Worm (Caenorhabditis elegans) whole organism, L2 larva: ENCODE results near the gene fbxa-95.
A peak's percentile ranks its signal among the peaks of the same experiment; 100 is the strongest.

Source experiments
- ZK546.5 ChIP-seq: sonication (generic microtip); optimal IDR thresholded peaks from 2 replicates; lab custom pipeline; 2017; ENCODE audit warnings: missing biosample characterization, missing genetic modification characterization
- lin-13 ChIP-seq: fragments of 150-350 bp; optimal IDR thresholded peaks from 2 replicates; lab custom pipeline; 2014; ENCODE audit warnings: missing biosample characterization, missing genetic modification reagents, missing genetic modification characterization
- lsy-2 ChIP-seq, 2 experiments: fragments of 150-350 bp in 1 of 2; sonication (generic microtip) in 1 of 2; optimal IDR thresholded peaks; 2 replicates each; lab custom pipeline; 2014 to 2017; ENCODE audit warnings: missing biosample characterization in 2 of 2, missing genetic modification characterization in 2 of 2
- nhr-11 ChIP-seq: fragments of 150-350 bp; optimal IDR thresholded peaks from 2 replicates; lab custom pipeline; 2014; ENCODE audit warnings: missing biosample characterization, missing genetic modification characterization
- nhr-237 ChIP-seq: fragments of 150-350 bp; optimal IDR thresholded peaks from 2 replicates; lab custom pipeline; 2014; ENCODE audit warnings: missing biosample characterization, missing genetic modification characterization
- nhr-6 ChIP-seq: fragments of 150-350 bp; optimal IDR thresholded peaks from 2 replicates; lab custom pipeline; 2014; ENCODE audit warnings: missing biosample characterization, missing genetic modification characterization
- nhr-77 ChIP-seq: fragments of 150-350 bp; optimal IDR thresholded peaks from 2 replicates; lab custom pipeline; 2014; ENCODE audit warnings: missing biosample characterization, missing genetic modification characterization
- unc-55 ChIP-seq: fragments of 150-350 bp; sonication (generic microtip); optimal IDR thresholded peaks from 3 replicates; lab custom pipeline; 2014; ENCODE audit warnings: missing biosample characterization, missing genetic modification reagents, missing genetic modification characterization
- ztf-11 ChIP-seq: sonication (generic microtip); optimal IDR thresholded peaks from 2 replicates; lab custom pipeline; 2017; ENCODE audit warnings: missing biosample characterization, missing genetic modification characterization
- ztf-4 ChIP-seq: fragments of 150-350 bp; optimal IDR thresholded peaks from 2 replicates; lab custom pipeline; 2014; ENCODE audit warnings: missing biosample characterization, missing genetic modification characterization

DNA sequence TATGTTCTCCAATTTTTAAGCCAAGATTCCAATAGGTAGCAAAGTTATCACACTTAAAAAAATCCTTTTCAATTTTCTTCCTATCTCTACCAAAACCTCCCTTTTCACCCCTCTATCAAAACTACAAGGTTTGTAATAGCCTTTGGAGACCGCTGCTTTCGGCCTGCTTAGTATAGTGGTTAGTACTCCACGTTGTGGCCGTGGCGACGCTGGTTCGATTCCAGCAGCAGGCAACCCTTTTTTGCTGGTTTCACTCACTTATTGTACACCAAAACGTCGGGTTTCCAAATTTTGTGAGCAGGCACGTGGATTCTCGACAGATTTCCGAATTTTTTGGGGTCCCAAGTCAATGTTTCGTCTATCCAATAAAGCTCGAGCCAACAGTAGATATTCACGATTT lies 17.4 kb upstream of the fbxa-95 start:
- TF ChIP-seq nhr-11 (tag; lab: Kevin White, UChicago) (no peak), ztf-4 (tag; lab: Kevin White, UChicago) (no peak), lsy-2 (tag; optimal IDR thresholded peaks at IDR 0.05; lab: Kevin White, UChicago) (peak in 1 of 2 experiments; percentile 20), nhr-237 (tag; lab: Kevin White, UChicago) (no peak), lin-13 (GFP tag; lab: Kevin White, UChicago) (no peak), ZK546.5 (tag; lab: Kevin White, UChicago) (no peak), nhr-77 (tag; lab: Kevin White, UChicago) (no peak), ztf-11 (tag; lab: Kevin White, UChicago) (no peak), nhr-6 (no peak), unc-55 (GFP tag; lab: Kevin White, UChicago) (peak; percentile 26)
